Worm (Caenorhabditis elegans) whole organism, L1 larva: Measurements from ENCODE around the gene nrsn-1.
A peak's percentile ranks its signal among the peaks of the same experiment; 100 is the strongest.

Experiments
- C34B4.2 ChIP-seq: sonication (generic microtip); optimal IDR thresholded peaks from 2 replicates; lab custom pipeline; 2017; ENCODE audit warnings: mild to moderate bottlenecking, missing genetic modification characterization, missing compliant biosample characterization
- dpl-1 ChIP-seq, 3 experiments: fragments of 150-350 bp in 2 of 3; sonication (generic microtip) in 1 of 3; optimal IDR thresholded peaks; 2 replicates each; lab custom pipeline; 2014 to 2017; ENCODE audit warnings: missing biosample characterization in 3 of 3, missing genetic modification characterization in 3 of 3, missing genetic modification reagents in 3 of 3
- egl-27 ChIP-seq, 2 experiments: fragments of 150-350 bp in 1 of 2; sonication (generic microtip); optimal IDR thresholded peaks; 3 replicates each; lab custom pipeline; 2017 to 2018; ENCODE audit warnings: missing biosample characterization in 2 of 2, missing genetic modification characterization in 2 of 2, missing genetic modification reagents in 2 of 2
- jun-1 ChIP-seq: fragments of 150-350 bp; optimal IDR thresholded peaks from 2 replicates; lab custom pipeline; 2014; ENCODE audit warnings: missing biosample characterization, missing genetic modification reagents, missing genetic modification characterization
- mdl-1 ChIP-seq, 2 experiments: fragments of 150-350 bp; optimal IDR thresholded peaks; 2 replicates each; lab custom pipeline; 2014 to 2017; ENCODE audit warnings: missing biosample characterization in 2 of 2, missing genetic modification characterization in 2 of 2, inconsistent platforms in 1 of 2
- nhr-237 ChIP-seq: fragments of 150-350 bp; optimal IDR thresholded peaks from 2 replicates; lab custom pipeline; 2014; ENCODE audit warnings: missing biosample characterization, missing genetic modification characterization
- nhr-90 ChIP-seq: sonication (generic microtip); optimal IDR thresholded peaks from 2 replicates; lab custom pipeline; 2016; ENCODE audit warnings: mild to moderate bottlenecking, missing genetic modification characterization, missing compliant biosample characterization; ENCODE audit not compliant: poor library complexity
- pag-3 ChIP-seq: sonication (generic microtip); optimal IDR thresholded peaks from 2 replicates; lab custom pipeline; 2017; ENCODE audit warnings: missing genetic modification characterization, mild to moderate bottlenecking, missing compliant biosample characterization, antibody characterized with exemption, borderline replicate concordance; ENCODE audit not compliant: insufficient read depth
- pqm-1 ChIP-seq: sonication (generic microtip); optimal IDR thresholded peaks from 3 replicates; lab custom pipeline; 2017; ENCODE audit warnings: missing biosample characterization, missing genetic modification characterization
- rnt-1 ChIP-seq: sonication (generic microtip); optimal IDR thresholded peaks from 2 replicates; lab custom pipeline; 2016; ENCODE audit warnings: mild to moderate bottlenecking, missing genetic modification characterization, moderate library complexity, missing compliant biosample characterization
- tbx-2 ChIP-seq: sonication (generic microtip); optimal IDR thresholded peaks from 2 replicates; lab custom pipeline; 2016; ENCODE audit warnings: missing genetic modification characterization, missing compliant biosample characterization
- zag-1 ChIP-seq: fragments of 150-350 bp; optimal IDR thresholded peaks from 2 replicates; lab custom pipeline; 2014; ENCODE audit warnings: missing biosample characterization, missing genetic modification characterization
- ztf-11 ChIP-seq, 2 experiments: sonication (generic microtip); optimal IDR thresholded peaks; 2 replicates each; lab custom pipeline; 2016 to 2017; ENCODE audit warnings: missing genetic modification characterization in 2 of 2, missing biosample characterization in 1 of 2, missing compliant biosample characterization in 1 of 2

DNA sequence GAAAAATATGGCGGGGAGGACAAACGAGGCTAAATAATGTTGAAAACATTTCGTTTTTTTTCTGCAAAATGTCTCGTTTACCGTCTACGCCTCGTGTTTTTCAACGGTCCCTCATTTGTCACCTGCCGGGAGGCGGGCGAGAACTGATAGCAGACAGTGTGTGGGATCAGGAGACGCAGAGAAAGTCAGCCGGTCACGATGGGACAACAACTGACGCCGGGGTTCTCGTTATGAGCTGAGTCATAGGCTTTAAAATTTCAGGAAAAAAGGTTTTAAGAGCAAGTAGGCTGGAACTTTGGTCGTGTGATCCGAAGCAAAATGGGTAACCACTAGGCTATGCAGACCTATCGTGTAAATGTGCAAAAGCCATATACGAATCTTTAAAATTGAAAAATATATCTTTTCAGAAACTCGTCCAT lies 30.0 kb downstream of the nrsn-1 start, which contains the start of gene W08A12.2:
- TF ChIP-seq egl-27 (tag; optimal IDR thresholded peaks at IDR 0.05; lab: Kevin White, UChicago), result no peak
- TF ChIP-seq pqm-1 (tag; lab: Kevin White, UChicago), result no peak
- peak in 1 of 2 experiments; percentile 76 for TF ChIP-seq mdl-1 (tag; optimal IDR thresholded peaks at IDR 0.05; lab: Kevin White, UChicago)
- TF ChIP-seq rnt-1, result peak; percentile 87
- no peak for TF ChIP-seq jun-1
- peak; percentile 39 for TF ChIP-seq nhr-90 (tag; lab: Kevin White, UChicago)
- no peak for TF ChIP-seq ztf-11 (tag; optimal IDR thresholded peaks at IDR 0.05; lab: Kevin White, UChicago)
- TF ChIP-seq dpl-1 (GFP tag; optimal IDR thresholded peaks at IDR 0.05; lab: Kevin White, UChicago), result peak in 1 of 3 experiments; percentile 14
- no peak for TF ChIP-seq C34B4.2 (tag; lab: Kevin White, UChicago)
- no peak for TF ChIP-seq nhr-237 (tag; lab: Kevin White, UChicago)
- peak; percentile 25 for TF ChIP-seq tbx-2 (tag; lab: Kevin White, UChicago)
- TF ChIP-seq zag-1 (tag; lab: Kevin White, UChicago), result no peak
- TF ChIP-seq pag-3 (tag; lab: Kevin White, UChicago), result peak; percentile 10
